Worm (Caenorhabditis elegans): ENCODE results near the gene srlf-23.

ce11 chrV:908681-909080, 15.3 kb upstream of the srlf-23 start:
- TF ChIP-seq him-1 (tag; optimal IDR thresholded peaks at IDR 0.05) (no peak), W03F9.2 (tag; optimal IDR thresholded peaks at IDR 0.05) (no peak), dao-5 (tag; optimal IDR thresholded peaks at IDR 0.05) (no peak)

All from whole organism, L4/young adult.